Worm (Caenorhabditis elegans) whole organism, mixed stage, embryonic: Measurements from ENCODE around the gene cyc-2.2.

ENCODE experiments used
- M03D4.4 ChIP-seq: sonication (generic microtip); optimal IDR thresholded peaks from 2 replicates; lab custom pipeline; 2017; ENCODE audit warnings: mild to moderate bottlenecking, missing genetic modification characterization, missing compliant biosample characterization
- bed-3 ChIP-seq: fragments of 200-800 bp; sonication (Bioruptor generic); optimal IDR thresholded peaks from 3 replicates; lab custom pipeline; 2018; ENCODE audit warnings: mild to moderate bottlenecking, missing genetic modification characterization, moderate library complexity, missing compliant biosample characterization
- hlh-1 ChIP-seq: fragments of 150-350 bp; optimal IDR thresholded peaks from 2 replicates; lab custom pipeline; 2014; ENCODE audit warnings: missing biosample characterization, missing genetic modification reagents, missing genetic modification characterization
- unc-120 ChIP-seq: sonication (generic microtip); optimal IDR thresholded peaks from 2 replicates; lab custom pipeline; 2017; ENCODE audit warnings: missing genetic modification characterization, missing compliant biosample characterization; ENCODE audit not compliant: poor library complexity, severe bottlenecking
- ztf-11 ChIP-seq: fragments of 150-350 bp; optimal IDR thresholded peaks from 2 replicates; lab custom pipeline; 2014; ENCODE audit warnings: missing biosample characterization, missing genetic modification characterization

cyc-2.2 gene

ce11 chrV:12563187-12563586 lies 48.8 kb downstream of the cyc-2.2 start, which contains the start of gene mrps-5:
TSS of gene mrps-5 (plus strand) at chrV:12563487.
- TF ChIP-seq bed-3 (GFP tag; lab: Kevin White, UChicago) (no peak), M03D4.4 (tag; lab: Kevin White, UChicago) (no peak), hlh-1 (tag; lab: Kevin White, UChicago) (no peak), unc-120 (tag; lab: Kevin White, UChicago) (no peak), ztf-11 (no peak)
